Fruit fly (Drosophila melanogaster) whole organism, adult: ENCODE measurements around the gene Prp40.

Source experiments
- CG11617 ChIP-seq: fragments of 200-800 bp; sonication (Bioruptor generic); optimal IDR thresholded peaks from 2 replicates; lab custom pipeline; 2017; ENCODE audit warnings: mild to moderate bottlenecking, missing biosample characterization, missing genetic modification reagents, missing genetic modification characterization
- CG12768 ChIP-seq: fragments of 200-800 bp; sonication (Bioruptor generic); optimal IDR thresholded peaks from 2 replicates; lab custom pipeline; 2017; ENCODE audit warnings: missing biosample characterization, missing genetic modification characterization, mild to moderate bottlenecking, moderate library complexity, missing genetic modification reagents
- CG14711 ChIP-seq: fragments of 200-800 bp; sonication (Bioruptor generic); optimal IDR thresholded peaks from 2 replicates; lab custom pipeline; 2018; ENCODE audit warnings: missing biosample characterization, mild to moderate bottlenecking, missing genetic modification characterization, moderate library complexity
- CG1620 ChIP-seq: fragments of 200-800 bp; sonication (Bioruptor generic); optimal IDR thresholded peaks from 2 replicates; lab custom pipeline; 2016; ENCODE audit warnings: missing biosample characterization, missing genetic modification characterization
- CG33017 ChIP-seq: fragments of 200-800 bp; sonication (Bioruptor generic); optimal IDR thresholded peaks from 2 replicates; lab custom pipeline; 2018; ENCODE audit warnings: missing biosample characterization, mild to moderate bottlenecking, missing genetic modification characterization, moderate library complexity
- CG5204 ChIP-seq: fragments of 200-800 bp; sonication (Bioruptor generic); optimal IDR thresholded peaks from 2 replicates; lab custom pipeline; 2016; ENCODE audit warnings: missing biosample characterization, missing genetic modification characterization
- CG7045 ChIP-seq: fragments of 200-800 bp; sonication (Bioruptor generic); optimal IDR thresholded peaks from 2 replicates; lab custom pipeline; 2017; ENCODE audit warnings: missing biosample characterization, mild to moderate bottlenecking, missing genetic modification characterization
- CG7101 ChIP-seq: fragments of 200-800 bp; sonication (Bioruptor generic); optimal IDR thresholded peaks from 2 replicates; lab custom pipeline; 2018; ENCODE audit warnings: missing biosample characterization, mild to moderate bottlenecking, missing genetic modification characterization, moderate library complexity
- Crg-1 ChIP-seq: fragments of 200-800 bp; sonication (Bioruptor generic); optimal IDR thresholded peaks from 2 replicates; lab custom pipeline; 2016; ENCODE audit warnings: missing biosample characterization, missing genetic modification characterization
- Hr96 ChIP-seq: fragments of 200-800 bp; sonication (Bioruptor generic); optimal IDR thresholded peaks from 2 replicates; lab custom pipeline; 2016; ENCODE audit warnings: missing biosample characterization, missing genetic modification characterization
- bab1 ChIP-seq: fragments of 200-800 bp; sonication (Bioruptor generic); optimal IDR thresholded peaks from 3 replicates; lab custom pipeline; 2019; ENCODE audit warnings: missing biosample characterization, mild to moderate bottlenecking, missing genetic modification characterization, moderate library complexity
- cic ChIP-seq: fragments of 200-800 bp; sonication (Bioruptor generic); optimal IDR thresholded peaks from 2 replicates; lab custom pipeline; 2017; ENCODE audit warnings: missing biosample characterization, mild to moderate bottlenecking, missing genetic modification characterization, moderate library complexity
- cnc ChIP-seq, 2 experiments: fragments of >200 bp; optimal IDR thresholded peaks; 2 replicates each; lab custom pipeline; 2017
- kay ChIP-seq: fragments of 200-800 bp; sonication (Bioruptor generic); peaks from one replicate; lab custom pipeline; 2016; ENCODE audit warnings: missing biosample characterization, missing genetic modification characterization, borderline replicate concordance
- ovo ChIP-seq: fragments of 200-800 bp; sonication (Bioruptor generic); optimal IDR thresholded peaks from 2 replicates; lab custom pipeline; 2016; ENCODE audit warnings: missing biosample characterization, missing genetic modification characterization
- pad ChIP-seq: fragments of 200-800 bp; sonication (Bioruptor generic); optimal IDR thresholded peaks from 3 replicates; lab custom pipeline; 2017; ENCODE audit warnings: missing biosample characterization, missing genetic modification characterization, mild to moderate bottlenecking, moderate library complexity, missing genetic modification reagents
- tj ChIP-seq: fragments of 200-800 bp; sonication (Bioruptor generic); optimal IDR thresholded peaks from 3 replicates; lab custom pipeline; 2017; ENCODE audit warnings: missing biosample characterization, mild to moderate bottlenecking, missing genetic modification characterization, moderate library complexity
- toe ChIP-seq: fragments of 200-800 bp; sonication (Bioruptor generic); optimal IDR thresholded peaks from 2 replicates; lab custom pipeline; 2016; ENCODE audit warnings: missing biosample characterization, missing genetic modification characterization

Gene Prp40

DNA sequence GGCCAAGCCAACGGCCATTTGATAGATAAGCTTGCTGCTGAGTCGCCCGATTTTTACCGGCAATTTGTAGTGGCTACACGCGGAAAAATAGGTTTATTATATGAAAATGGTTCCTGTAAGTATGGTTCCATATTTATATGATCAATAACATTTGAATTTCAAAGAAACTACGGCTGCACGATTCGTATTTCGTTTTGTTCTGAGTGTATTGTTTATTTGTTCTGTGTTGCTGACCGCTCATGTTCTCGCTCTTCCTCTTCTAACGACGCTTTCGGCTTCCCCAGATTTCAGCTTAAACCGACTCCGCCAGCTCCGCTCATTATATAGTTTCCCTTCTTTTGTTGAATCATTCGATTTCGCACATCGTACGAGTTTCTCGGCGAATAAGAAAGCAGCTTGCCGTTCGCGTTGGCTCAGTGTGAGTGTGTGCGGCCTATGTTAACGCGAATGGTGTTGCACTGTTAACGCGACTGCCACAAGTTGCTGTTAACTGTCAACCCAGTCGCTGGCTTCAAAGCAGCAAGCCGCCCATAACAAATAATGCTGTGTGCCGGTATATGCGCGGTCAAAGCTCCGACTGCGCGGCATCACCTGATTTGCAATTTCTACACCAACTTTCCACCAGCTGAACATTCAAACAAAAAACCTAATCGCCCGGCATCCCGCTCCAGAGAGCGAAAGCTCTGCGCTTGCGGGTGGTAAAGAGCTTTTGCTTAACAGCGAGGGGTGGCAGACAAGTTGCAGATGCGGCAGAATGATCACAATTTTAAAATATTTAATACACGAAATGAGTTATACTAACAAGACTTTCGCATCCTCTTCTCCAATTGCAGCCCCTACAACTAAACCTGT, 36.0 kb downstream of the Prp40 start:
- no peak for TF ChIP-seq CG7101 (tag; lab: Kevin White, UChicago)
- TF ChIP-seq CG33017: peak; percentile 50
- no peak for TF ChIP-seq CG11617 (GFP tag; lab: Kevin White, UChicago)
- TF ChIP-seq Crg-1 (GFP tag; lab: Kevin White, UChicago): peak; percentile 12
- peak; percentile 37 for TF ChIP-seq pad
- peak; percentile 74 for TF ChIP-seq kay (GFP tag; lab: Kevin White, UChicago)
- no peak for TF ChIP-seq cnc (optimal IDR thresholded peaks at IDR 0.05; lab: Kevin White, UChicago)
- peak; percentile 54 for TF ChIP-seq cic (GFP tag; lab: Kevin White, UChicago)
- no peak for TF ChIP-seq toe
- peak; percentile 23 for TF ChIP-seq CG1620
- TF ChIP-seq bab1 (GFP tag; lab: Kevin White, UChicago): peak; percentile 81
- TF ChIP-seq CG14711 (tag; lab: Kevin White, UChicago): peak; percentile 29
- peak; percentile 76 for TF ChIP-seq tj
- peak; percentile 71 for TF ChIP-seq CG12768
- TF ChIP-seq CG5204 (GFP tag; lab: Kevin White, UChicago): no peak
- no peak for TF ChIP-seq Hr96 (GFP tag; lab: Kevin White, UChicago)
- peak; percentile 57 for TF ChIP-seq CG7045 (GFP tag; lab: Kevin White, UChicago)

DNA sequence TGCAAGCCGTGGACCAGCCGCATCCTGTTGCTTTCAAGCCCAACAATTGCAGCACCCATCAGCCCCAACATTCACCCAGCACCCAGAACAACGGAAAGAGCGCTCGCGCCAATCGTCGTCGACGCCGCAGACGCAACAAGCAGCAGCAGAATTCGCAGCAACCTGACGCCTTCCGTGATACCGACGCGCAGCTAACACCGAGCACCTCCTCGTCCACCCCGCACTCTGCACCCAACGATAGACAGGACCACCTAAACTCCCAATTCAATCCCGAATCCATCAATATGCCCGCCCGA, 36.5 kb downstream of the Prp40 start:
- no peak for TF ChIP-seq CG5204 (GFP tag; lab: Kevin White, UChicago)
- no peak for TF ChIP-seq Crg-1 (GFP tag; lab: Kevin White, UChicago)
- TF ChIP-seq cic (GFP tag; lab: Kevin White, UChicago): no peak
- TF ChIP-seq CG33017: no peak
- TF ChIP-seq ovo: no peak
- TF ChIP-seq tj: no peak
